Fruit fly (Drosophila melanogaster): ENCODE measurements around the gene CG15199.

- TF ChIP-seq CTCF (optimal IDR thresholded peaks at IDR 0.05) (no peak), CG8478 (optimal IDR thresholded peaks at IDR 0.05) (no peak)
These were observed 34.4 kb upstream of the CG15199 start for dm6 chrX:11176073-11176472.
